Worm (Caenorhabditis elegans) whole organism, L4/young adult: ENCODE results near the gene Y116A8C.23.

Source experiments
- W03F9.2 ChIP-seq: fragments of 150-350 bp; optimal IDR thresholded peaks from 2 replicates; lab custom pipeline; 2014; ENCODE audit warnings: missing biosample characterization, missing genetic modification characterization
- dao-5 ChIP-seq: sonication (generic microtip); optimal IDR thresholded peaks from 2 replicates; lab custom pipeline; 2016; ENCODE audit warnings: missing genotype, missing genetic modification characterization, moderate library complexity, missing compliant biosample characterization
- him-1 ChIP-seq: sonication (generic microtip); optimal IDR thresholded peaks from 2 replicates; lab custom pipeline; 2016; ENCODE audit warnings: missing genotype, missing genetic modification reagents, missing genetic modification characterization, missing compliant biosample characterization

DNA sequence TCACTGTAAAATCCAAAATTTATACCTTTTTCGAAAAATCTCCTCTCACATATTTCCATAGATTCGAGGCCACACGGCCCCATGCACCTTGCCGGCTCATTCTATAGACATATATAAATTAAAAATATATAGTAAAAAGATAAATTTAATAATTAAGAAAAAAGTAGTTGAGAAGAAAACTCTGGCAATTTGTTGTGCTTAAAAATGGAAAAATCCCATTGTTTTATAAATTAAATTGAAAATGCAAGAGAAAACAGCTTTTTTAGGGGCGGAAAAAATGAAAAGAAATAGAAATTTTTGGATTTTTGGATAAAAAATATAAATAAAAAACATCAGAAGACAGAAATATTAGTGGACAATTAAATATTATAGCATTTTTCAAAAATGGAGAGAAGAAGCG lies 50.3 kb downstream of the Y116A8C.23 start, which contains the start of gene Y116A8C.30:
- TF ChIP-seq dao-5 (tag; lab: Kevin White, UChicago) (no peak), W03F9.2 (tag; lab: Kevin White, UChicago) (no peak), him-1 (no peak)
